Fruit fly (Drosophila melanogaster): ENCODE measurements around the gene kuk.
A peak's percentile ranks its signal among the peaks of the same experiment; 100 is the strongest.

kuk gene

DNA sequence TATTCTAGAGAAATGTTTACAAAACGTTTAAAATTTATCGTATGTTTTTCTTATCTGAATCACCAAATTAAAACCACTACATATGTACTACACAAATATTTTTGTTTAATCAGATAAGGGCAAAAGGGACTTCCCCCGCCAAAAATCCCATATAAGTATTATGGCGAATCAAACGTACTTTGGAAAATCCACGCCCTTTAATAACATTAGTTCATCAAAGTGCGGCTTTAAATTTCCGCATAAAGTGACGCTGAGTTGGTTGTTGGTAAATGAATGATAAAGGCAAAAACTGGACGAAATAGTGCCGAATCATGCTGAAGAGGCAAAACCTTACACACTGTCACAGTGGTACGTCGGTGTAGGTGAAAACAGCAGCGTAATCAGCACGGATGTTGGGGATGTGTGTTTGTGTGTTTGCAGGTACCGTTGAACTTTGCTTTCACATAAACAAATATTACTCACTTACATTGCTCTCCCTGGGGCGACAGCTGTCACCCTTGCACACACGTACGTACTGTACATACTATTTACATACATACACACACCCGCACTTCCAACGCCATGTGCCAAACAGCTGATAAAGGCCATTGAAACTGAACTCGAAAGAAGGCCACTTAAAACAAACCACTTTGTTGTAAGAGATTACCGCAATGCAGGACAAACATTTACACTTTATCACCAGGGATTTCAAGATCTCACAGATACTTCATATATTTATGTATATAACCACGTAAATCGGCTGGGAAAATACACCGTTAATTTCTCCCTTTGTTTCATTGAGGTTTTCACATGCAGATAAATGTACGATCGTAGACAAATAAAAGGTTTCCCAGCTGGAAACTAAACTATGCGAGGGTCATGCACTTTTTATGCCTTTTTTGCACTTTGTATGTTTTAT, 834 bp upstream of the kuk start (continued):
- peak; percentile 67 for TF ChIP-seq fd64A (GFP tag; optimal IDR thresholded peaks at IDR 0.05)
- peak; percentile 62 for TF ChIP-seq CG8924 (tag; optimal IDR thresholded peaks at IDR 0.05)
- peak; percentile 23 for TF ChIP-seq unpg (GFP tag; optimal IDR thresholded peaks at IDR 0.05)
- TF ChIP-seq CG1529 (GFP tag; optimal IDR thresholded peaks at IDR 0.05) = peak; percentile 11
- TF ChIP-seq CG7839 (tag; optimal IDR thresholded peaks at IDR 0.05) = peak; percentile 8
- no peak for TF ChIP-seq Dref (GFP tag; IDR thresholded peaks at IDR 0.05)
- peak; percentile 63 for TF ChIP-seq CG33557 (GFP tag; optimal IDR thresholded peaks at IDR 0.05)
- peak in 1 of 2 experiments; percentile 37 for TF ChIP-seq bsh (GFP tag; optimal IDR thresholded peaks at IDR 0.05)
- peak; percentile 21; the same call in 1 of the 2 replicates for TF ChIP-seq Drgx (GFP tag; IDR thresholded peaks at IDR 0.05)
- TF ChIP-seq CG34422 (GFP tag; IDR thresholded peaks at IDR 0.05) = peak; percentile 57; the same call in 1 of the 3 replicates
- peak; percentile 60 for TF ChIP-seq CG12299 (tag; optimal IDR thresholded peaks at IDR 0.05)
- no peak for TF ChIP-seq scrt (GFP tag; optimal IDR thresholded peaks at IDR 0.05)
- TF ChIP-seq Meics (GFP tag; optimal IDR thresholded peaks at IDR 0.05) = peak; percentile 42
- no peak for TF ChIP-seq pan (optimal IDR thresholded peaks at IDR 0.05)
- TF ChIP-seq pan (GFP tag; optimal IDR thresholded peaks at IDR 0.05 in 1 of 2, IDR thresholded peaks at IDR 0.05 in 1 of 2) = peak in 1 of 2 experiments; percentile 38
- TF ChIP-seq CG13894 (tag; optimal IDR thresholded peaks at IDR 0.05) = peak; percentile 34
- peak; percentile 42; the same call in 1 of the 2 replicates for TF ChIP-seq NFAT (GFP tag; IDR thresholded peaks at IDR 0.05)
- TF ChIP-seq HLHmδ (GFP tag; optimal IDR thresholded peaks at IDR 0.05) = peak; percentile 98
- TF ChIP-seq Med (GFP tag) = peak; percentile 87
- peak; percentile 42 for TF ChIP-seq CG4360 (GFP tag; IDR thresholded peaks at IDR 0.05)
- TF ChIP-seq Dbx (GFP tag; IDR thresholded peaks at IDR 0.05) = peak; percentile 24; the same call in 1 of the 3 replicates
- TF ChIP-seq CG9437 (GFP tag; optimal IDR thresholded peaks at IDR 0.05) = no peak
- peak; percentile 27 for TF ChIP-seq CG15696 (tag; optimal IDR thresholded peaks at IDR 0.05)
- peak in 1 of 3 experiments; percentile 18 for TF ChIP-seq lola (GFP tag; optimal IDR thresholded peaks at IDR 0.05)
- peak; percentile 63 for TF ChIP-seq grau (tag; optimal IDR thresholded peaks at IDR 0.05)
- TF ChIP-seq CG34376 (GFP tag; optimal IDR thresholded peaks at IDR 0.05) = peak; percentile 41
- TF ChIP-seq Eip74EF (GFP tag; optimal IDR thresholded peaks at IDR 0.05) = no peak
- peak; percentile 52 for TF ChIP-seq sens (GFP tag)
- TF ChIP-seq CG7556 (GFP tag; optimal IDR thresholded peaks at IDR 0.05) = peak; percentile 1
- TF ChIP-seq Trl (optimal IDR thresholded peaks at IDR 0.05) = peak in 1 of 2 experiments; percentile 14
- TF ChIP-seq Trl (GFP tag; optimal IDR thresholded peaks at IDR 0.05) = no peak
- TF ChIP-seq yki (optimal IDR thresholded peaks at IDR 0.05) = no peak
- TF ChIP-seq dimm (GFP tag; IDR thresholded peaks at IDR 0.05) = no peak
- TF ChIP-seq CG13296 (GFP tag; optimal IDR thresholded peaks at IDR 0.05) = no peak
- peak in 1 of 2 experiments; percentile 57 for TF ChIP-seq Pdp1 (GFP tag; optimal IDR thresholded peaks at IDR 0.05)
- TF ChIP-seq nom (GFP tag; optimal IDR thresholded peaks at IDR 0.05) = peak; percentile 61
- TF ChIP-seq CG6813 (GFP tag; optimal IDR thresholded peaks at IDR 0.05) = peak; percentile 63
- TF ChIP-seq pfk (GFP tag; optimal IDR thresholded peaks at IDR 0.05) = peak; percentile 5
- TF ChIP-seq D (optimal IDR thresholded peaks at IDR 0.05) = peak; percentile 84
- TF ChIP-seq D (GFP tag; optimal IDR thresholded peaks at IDR 0.05) = peak; percentile 11
- TF ChIP-seq abd-A (tag; optimal IDR thresholded peaks at IDR 0.05) = no peak
- TF ChIP-seq CG10543 (GFP tag; optimal IDR thresholded peaks at IDR 0.05) = peak; percentile 32
- TF ChIP-seq Xrp1 (GFP tag; IDR thresholded peaks at IDR 0.05) = peak; percentile 36; the same call in 1 of the 2 replicates
- 0 out of 3 replicates have a peak, but pooled peaks have one; percentile 59 for TF ChIP-seq CG2199 (GFP tag; IDR thresholded peaks at IDR 0.05)
- no peak for TF ChIP-seq D19B (GFP tag; optimal IDR thresholded peaks at IDR 0.05)
- TF ChIP-seq CG2875 (GFP tag; optimal IDR thresholded peaks at IDR 0.05) = peak; percentile 5
- peak; percentile 15 for TF ChIP-seq pros (GFP tag; optimal IDR thresholded peaks at IDR 0.05)
- peak; percentile 3 for TF ChIP-seq CG6683 (GFP tag; optimal IDR thresholded peaks at IDR 0.05)

Measured in whole organism, embryonic.